Worm (Caenorhabditis elegans) whole organism, midembryonic: Measurements from ENCODE around the gene str-67.

Experiments used
- T22C8.4 ChIP-seq: fragments of 200-800 bp; sonication (Bioruptor generic); IDR thresholded peaks from 2 replicates; pipeline ENCODE4 v1.3.6; 2022; ENCODE audit warnings: missing genetic modification characterization, missing compliant biosample characterization
- cog-1 ChIP-seq: sonication (generic microtip); optimal IDR thresholded peaks from 2 replicates; lab custom pipeline; 2016; ENCODE audit warnings: missing genetic modification characterization, missing compliant biosample characterization
- flt-1 ChIP-seq: fragments of 200-800 bp; sonication (Bioruptor generic); IDR thresholded peaks from 2 replicates; pipeline ENCODE4 v1.3.6; 2022; ENCODE audit warnings: missing genetic modification characterization, missing compliant biosample characterization
- klf-2 ChIP-seq: fragments of 200-800 bp; sonication (Bioruptor generic); conservative IDR thresholded peaks from 2 replicates; pipeline ENCODE4 v1.3.6; 2022; ENCODE audit warnings: missing genetic modification reagents, missing genetic modification characterization, missing compliant biosample characterization
- med-1 ChIP-seq: sonication (generic microtip); optimal IDR thresholded peaks from 2 replicates; lab custom pipeline; 2017; ENCODE audit warnings: missing genetic modification characterization, mild to moderate bottlenecking, missing compliant biosample characterization, antibody characterized with exemption, missing genetic modification reagents; ENCODE audit not compliant: insufficient read depth
- ref-1 ChIP-seq: fragments of 200-800 bp; sonication (Bioruptor generic); conservative IDR thresholded peaks from 2 replicates; pipeline ENCODE4 v1.3.6; 2022; ENCODE audit warnings: missing genetic modification reagents, missing genetic modification characterization, missing compliant biosample characterization
- tab-1 ChIP-seq: fragments of 200-800 bp; sonication (Bioruptor generic); IDR thresholded peaks from 2 replicates; pipeline ENCODE4 v1.3.6; 2022; ENCODE audit warnings: missing genetic modification characterization, missing compliant biosample characterization
- ztf-23 ChIP-seq: fragments of 200-800 bp; sonication (Bioruptor generic); IDR thresholded peaks from 2 replicates; pipeline ENCODE4 v1.3.6; 2022; ENCODE audit warnings: missing genetic modification reagents, missing genetic modification characterization, missing compliant biosample characterization
- ztf-29 ChIP-seq: fragments of 200-800 bp; sonication (Bioruptor generic); IDR thresholded peaks from 2 replicates; pipeline ENCODE4 v1.3.6; 2022; ENCODE audit warnings: missing genetic modification reagents, missing genetic modification characterization, missing compliant biosample characterization

Gene str-67

ce11 chrV:1027044-1027443 lies 37.3 kb downstream of the str-67 start, which contains the start of gene R09A1.3:
R09A1.3 (minus strand) TSS chrV:1027074.
- TF ChIP-seq cog-1 (tag; lab: Kevin White, UChicago) (no peak), T22C8.4 (GFP tag; lab: Robert Waterston, UW) (no peak), klf-2 (GFP tag; lab: Robert Waterston, UW) (no peak), flt-1 (GFP tag; lab: Robert Waterston, UW) (no peak), ref-1 (GFP tag; lab: Robert Waterston, UW) (no peak), ztf-23 (GFP tag; lab: Robert Waterston, UW) (no peak), tab-1 (GFP tag; lab: Robert Waterston, UW) (no peak), med-1 (no peak)

ce11 chrV:1023367-1023766 lies 41.0 kb downstream of the str-67 start, which contains the start of gene pei-2:
pei-2 (minus strand) TSS chrV:1023467.
- no peak for TF ChIP-seq ztf-29 (GFP tag; lab: Robert Waterston, UW)
- TF ChIP-seq T22C8.4 (GFP tag; lab: Robert Waterston, UW): no peak
- no peak for TF ChIP-seq med-1
- no peak for TF ChIP-seq ztf-23 (GFP tag; lab: Robert Waterston, UW)
- TF ChIP-seq flt-1 (GFP tag; lab: Robert Waterston, UW): no peak
- TF ChIP-seq klf-2 (GFP tag; lab: Robert Waterston, UW): no peak
- no peak for TF ChIP-seq ref-1 (GFP tag; lab: Robert Waterston, UW)
- no peak for TF ChIP-seq tab-1 (GFP tag; lab: Robert Waterston, UW)

ce11 chrV:1021456-1021855 lies 42.9 kb downstream of the str-67 start:
- TF ChIP-seq tab-1 (GFP tag; lab: Robert Waterston, UW): no peak
- no peak for TF ChIP-seq med-1
- TF ChIP-seq ztf-29 (GFP tag; lab: Robert Waterston, UW): no peak

ce11 chrV:1017196-1017595 lies 47.2 kb downstream of the str-67 start:
- TF ChIP-seq T22C8.4 (GFP tag; lab: Robert Waterston, UW) (no peak), cog-1 (tag; lab: Kevin White, UChicago) (no peak), ztf-29 (GFP tag; lab: Robert Waterston, UW) (no peak), tab-1 (GFP tag; lab: Robert Waterston, UW) (no peak), ztf-23 (GFP tag; lab: Robert Waterston, UW) (no peak), ref-1 (GFP tag; lab: Robert Waterston, UW) (no peak), klf-2 (GFP tag; lab: Robert Waterston, UW) (no peak), med-1 (no peak), flt-1 (GFP tag; lab: Robert Waterston, UW) (no peak)

ce11 chrV:1015194-1015593 lies 49.2 kb downstream of the str-67 start:
- no peak for TF ChIP-seq flt-1 (GFP tag; lab: Robert Waterston, UW)
- TF ChIP-seq ztf-29 (GFP tag; lab: Robert Waterston, UW): no peak
- no peak for TF ChIP-seq cog-1 (tag; lab: Kevin White, UChicago)
- no peak for TF ChIP-seq med-1
- no peak for TF ChIP-seq tab-1 (GFP tag; lab: Robert Waterston, UW)
- TF ChIP-seq ref-1 (GFP tag; lab: Robert Waterston, UW): no peak
- no peak for TF ChIP-seq klf-2 (GFP tag; lab: Robert Waterston, UW)
- TF ChIP-seq T22C8.4 (GFP tag; lab: Robert Waterston, UW): no peak
- TF ChIP-seq ztf-23 (GFP tag; lab: Robert Waterston, UW): no peak

- no peak for TF ChIP-seq ztf-29 (GFP tag; lab: Robert Waterston, UW)
- no peak for TF ChIP-seq ref-1 (GFP tag; lab: Robert Waterston, UW)
- no peak for TF ChIP-seq cog-1 (tag; lab: Kevin White, UChicago)
- no peak for TF ChIP-seq ztf-23 (GFP tag; lab: Robert Waterston, UW)
- no peak for TF ChIP-seq klf-2 (GFP tag; lab: Robert Waterston, UW)
- no peak for TF ChIP-seq flt-1 (GFP tag; lab: Robert Waterston, UW)
- TF ChIP-seq T22C8.4 (GFP tag; lab: Robert Waterston, UW): no peak
- TF ChIP-seq med-1: no peak
- no peak for TF ChIP-seq tab-1 (GFP tag; lab: Robert Waterston, UW)
These were observed 50.8 kb downstream of the str-67 start for ce11 chrV:1013637-1014036.
